Worm (Caenorhabditis elegans) whole organism, L4 larva: ENCODE data around the gene cysl-4.

ENCODE experiments used
- D1046.2 ChIP-seq: fragments of 200-800 bp; sonication (Bioruptor generic); IDR thresholded peaks from 2 replicates; pipeline ENCODE4 v1.3.6; 2022; ENCODE audit warnings: missing genetic modification characterization, missing compliant biosample characterization
- F26F4.8 ChIP-seq: fragments of 200-800 bp; sonication (Bioruptor generic); conservative IDR thresholded peaks from 2 replicates; pipeline ENCODE4 v1.3.6; 2022; ENCODE audit warnings: missing genetic modification characterization, missing compliant biosample characterization
- F37D6.2 ChIP-seq: sonication (generic microtip); optimal IDR thresholded peaks from 2 replicates; lab custom pipeline; 2016; ENCODE audit warnings: mild to moderate bottlenecking, missing genetic modification characterization, missing compliant biosample characterization
- F44E2.7 ChIP-seq: fragments of 200-800 bp; sonication (Bioruptor generic); IDR thresholded peaks from 2 replicates; pipeline ENCODE4 v2.1.2; 2022; ENCODE audit warnings: missing genetic modification characterization, missing compliant biosample characterization
- Y75B8A.6 ChIP-seq: fragments of 200-800 bp; sonication (Bioruptor generic); IDR thresholded peaks from 2 replicates; pipeline ENCODE4 v1.3.6; 2022; ENCODE audit warnings: missing genetic modification reagents, missing genetic modification characterization, missing compliant biosample characterization
- aha-1 ChIP-seq: fragments of 150-350 bp; peaks from one replicate; lab custom pipeline; 2014; ENCODE audit warnings: missing biosample characterization, missing genetic modification characterization
- aly-2 ChIP-seq: sonication (generic microtip); optimal IDR thresholded peaks from 2 replicates; lab custom pipeline; 2018; ENCODE audit warnings: missing biosample characterization, missing genetic modification characterization
- ceh-44 ChIP-seq: fragments of 200-800 bp; sonication (Bioruptor generic); IDR thresholded peaks from 2 replicates; pipeline ENCODE4 v1.3.6; 2022; ENCODE audit warnings: missing genetic modification reagents, missing genetic modification characterization, missing compliant biosample characterization
- ceh-62 ChIP-seq: sonication (generic microtip); optimal IDR thresholded peaks from 2 replicates; lab custom pipeline; 2017; ENCODE audit warnings: missing biosample characterization, missing genetic modification characterization
- ces-1 ChIP-seq: fragments of 150-350 bp; sonication (generic microtip); optimal IDR thresholded peaks from 4 replicates; lab custom pipeline; 2014; ENCODE audit warnings: missing biosample characterization, missing genetic modification reagents, missing genetic modification characterization
- daf-12 ChIP-seq: fragments of 150-350 bp; optimal IDR thresholded peaks from 2 replicates; lab custom pipeline; 2014; ENCODE audit warnings: missing biosample characterization, missing genetic modification reagents, missing genetic modification characterization
- daf-19 ChIP-seq: fragments of 200-800 bp; sonication (Bioruptor generic); conservative IDR thresholded peaks from 2 replicates; pipeline ENCODE4 v1.3.6; 2022; ENCODE audit warnings: missing genetic modification characterization, missing compliant biosample characterization
- dmd-9 ChIP-seq: fragments of 200-800 bp; sonication (Bioruptor generic); IDR thresholded peaks from 2 replicates; pipeline ENCODE4 v1.3.6; 2022; ENCODE audit warnings: missing genetic modification reagents, missing genetic modification characterization, missing compliant biosample characterization
- egl-27 ChIP-seq: sonication (generic microtip); optimal IDR thresholded peaks from 3 replicates; lab custom pipeline; 2017; ENCODE audit warnings: missing biosample characterization, missing genetic modification reagents, missing genetic modification characterization
- hmg-1.1 ChIP-seq: fragments of 200-800 bp; sonication (Bioruptor generic); IDR thresholded peaks from 2 replicates; pipeline ENCODE4 v1.3.6; 2022; ENCODE audit warnings: missing genetic modification reagents, missing genetic modification characterization, missing compliant biosample characterization
- lin-13 ChIP-seq: fragments of 150-350 bp; optimal IDR thresholded peaks from 2 replicates; lab custom pipeline; 2014; ENCODE audit warnings: missing biosample characterization, missing genetic modification reagents, missing genetic modification characterization
- madf-9 ChIP-seq: fragments of 200-800 bp; sonication (Bioruptor generic); conservative IDR thresholded peaks from 2 replicates; pipeline ENCODE4 v1.3.6; 2022; ENCODE audit warnings: missing genetic modification reagents, missing genetic modification characterization, missing compliant biosample characterization
- mxl-2 ChIP-seq: fragments of 200-800 bp; sonication (Bioruptor generic); conservative IDR thresholded peaks from 2 replicates; pipeline ENCODE4 v1.3.6; 2022; ENCODE audit warnings: missing genetic modification reagents, missing genetic modification characterization, missing compliant biosample characterization
- nhr-102 ChIP-seq: sonication (generic microtip); optimal IDR thresholded peaks from 2 replicates; lab custom pipeline; 2016; ENCODE audit warnings: mild to moderate bottlenecking, missing genetic modification characterization, moderate library complexity, missing compliant biosample characterization
- nhr-111 ChIP-seq: fragments of 200-800 bp; sonication (Bioruptor generic); optimal IDR thresholded peaks from 2 replicates; lab custom pipeline; 2018; ENCODE audit warnings: mild to moderate bottlenecking, missing genetic modification characterization, missing compliant biosample characterization
- nhr-237 ChIP-seq: sonication (generic microtip); optimal IDR thresholded peaks from 2 replicates; lab custom pipeline; 2017; ENCODE audit warnings: missing biosample characterization, missing genetic modification characterization
- nhr-25 ChIP-seq: sonication (generic microtip); optimal IDR thresholded peaks from 2 replicates; lab custom pipeline; 2017; ENCODE audit warnings: missing genetic modification characterization, mild to moderate bottlenecking, missing compliant biosample characterization, antibody characterized with exemption, moderate library complexity, borderline replicate concordance; ENCODE audit not compliant: insufficient read depth
- nhr-6 ChIP-seq: fragments of 150-350 bp; optimal IDR thresholded peaks from 2 replicates; lab custom pipeline; 2014; ENCODE audit warnings: missing biosample characterization, missing genetic modification characterization
- nhr-77 ChIP-seq: fragments of 150-350 bp; optimal IDR thresholded peaks from 2 replicates; lab custom pipeline; 2014; ENCODE audit warnings: missing biosample characterization, missing genetic modification characterization
- pha-4 ChIP-seq, 2 experiments: fragments of 150-350 bp in 1 of 2; fragments of 200-800 bp in 1 of 2; sonication (Bioruptor generic) in 1 of 2; IDR thresholded peaks in 1 of 2; optimal IDR thresholded peaks in 1 of 2; 2 replicates each; pipeline versions ENCODE4 v1.3.6 to Lab custom; 2014 to 2022; ENCODE audit warnings: missing genetic modification characterization in 2 of 2, missing genetic modification reagents in 2 of 2, missing biosample characterization in 1 of 2, missing compliant biosample characterization in 1 of 2
- sdz-12 ChIP-seq: fragments of 200-800 bp; sonication (Bioruptor generic); optimal IDR thresholded peaks from 2 replicates; lab custom pipeline; 2018; ENCODE audit warnings: mild to moderate bottlenecking, missing genetic modification characterization, missing compliant biosample characterization
- spr-3 ChIP-seq: fragments of 200-800 bp; sonication (Bioruptor generic); optimal IDR thresholded peaks from 2 replicates; lab custom pipeline; 2018; ENCODE audit warnings: mild to moderate bottlenecking, missing genetic modification characterization, missing compliant biosample characterization
- tra-1 ChIP-seq: fragments of 200-800 bp; sonication (Bioruptor generic); IDR thresholded peaks from 2 replicates; pipeline ENCODE4 v1.3.6; 2022; ENCODE audit warnings: missing genetic modification reagents, missing genetic modification characterization, missing compliant biosample characterization
- unc-130 ChIP-seq: sonication (generic microtip); optimal IDR thresholded peaks from 2 replicates; lab custom pipeline; 2016; ENCODE audit warnings: missing genetic modification reagents, missing genetic modification characterization, missing compliant biosample characterization
- unc-39 ChIP-seq: sonication (generic microtip); optimal IDR thresholded peaks from 2 replicates; lab custom pipeline; 2017; ENCODE audit warnings: missing biosample characterization, missing genetic modification characterization
- unc-62 ChIP-seq, 3 experiments: fragments of 150-350 bp in 1 of 3; sonication (generic microtip); optimal IDR thresholded peaks in 2 of 3; peaks in 1 of 3; 1 replicate in 1 of 3; 2 replicates in 2 of 3; lab custom pipeline; 2014 to 2017; ENCODE audit warnings: missing biosample characterization in 3 of 3, missing genetic modification characterization in 3 of 3, missing genetic modification reagents in 3 of 3, missing genotype in 1 of 3
- vab-7 ChIP-seq: fragments of 200-800 bp; sonication (Bioruptor generic); IDR thresholded peaks from 2 replicates; pipeline ENCODE4 v1.3.6; 2022; ENCODE audit warnings: missing genetic modification reagents, missing genetic modification characterization, missing compliant biosample characterization
- zag-1 ChIP-seq: fragments of 150-350 bp; optimal IDR thresholded peaks from 2 replicates; lab custom pipeline; 2014; ENCODE audit warnings: missing biosample characterization, missing genetic modification characterization
- zfp-3 ChIP-seq: fragments of 200-800 bp; sonication (Bioruptor generic); conservative IDR thresholded peaks from 2 replicates; pipeline ENCODE4 v1.3.6; 2022; ENCODE audit warnings: missing genetic modification reagents, missing genetic modification characterization, missing compliant biosample characterization

cysl-4 gene

DNA sequence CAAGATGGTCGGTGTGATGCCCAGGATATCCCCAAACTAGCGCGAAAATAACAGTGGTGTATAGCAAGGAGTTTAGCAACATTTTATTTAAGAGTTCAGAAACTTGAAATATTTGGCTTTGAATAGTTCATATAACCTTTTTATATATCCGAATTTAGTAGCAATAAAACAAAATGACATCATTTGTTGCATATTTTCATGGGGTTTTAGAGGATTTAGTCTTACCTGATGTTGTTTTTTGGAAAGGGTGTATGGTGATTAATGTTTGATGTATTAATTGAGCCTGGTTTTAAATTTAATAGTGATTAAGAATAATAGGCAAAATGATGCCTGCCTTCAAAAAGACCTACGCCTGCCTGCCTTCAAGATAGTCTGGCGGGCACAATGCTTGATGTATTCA lies 11.7 kb downstream of the cysl-4 start, which contains the start of gene F59A7.2:
TSS of gene F59A7.2 (minus strand) at position 101 of the 400 bp plus-strand sequence.
- peak; percentile 16 for TF ChIP-seq aha-1 (tag; lab: Kevin White, UChicago)
- TF ChIP-seq ces-1 (GFP tag; lab: Kevin White, UChicago) = no peak

DNA sequence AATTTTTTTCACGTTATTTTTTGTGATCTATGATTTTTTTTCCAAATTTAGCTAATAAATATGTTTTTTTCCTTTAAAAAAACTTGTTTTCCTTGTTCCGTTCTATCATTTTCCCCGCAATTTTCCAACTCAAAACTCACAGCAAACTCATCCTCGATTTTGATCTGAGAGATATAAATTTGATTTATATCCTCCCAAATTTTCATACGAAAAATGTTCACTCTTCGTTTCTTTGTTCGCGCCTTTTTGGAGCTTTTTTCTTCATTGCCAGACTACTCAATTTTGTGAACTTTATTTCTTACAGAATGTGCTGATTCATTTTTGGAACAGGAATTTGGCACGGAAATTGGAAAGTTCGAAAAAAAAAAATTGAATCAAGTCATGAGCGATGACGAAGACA lies 13.9 kb downstream of the cysl-4 start, which contains the start of gene F59A7.14:
TSS of gene F59A7.14 (plus strand) at position 301 of the 400 bp plus-strand sequence.
- no peak for TF ChIP-seq F37D6.2
- no peak for TF ChIP-seq madf-9 (GFP tag; lab: Robert Waterston, UW)
- TF ChIP-seq spr-3 = no peak
- TF ChIP-seq nhr-6 (tag; lab: Kevin White, UChicago) = no peak

DNA sequence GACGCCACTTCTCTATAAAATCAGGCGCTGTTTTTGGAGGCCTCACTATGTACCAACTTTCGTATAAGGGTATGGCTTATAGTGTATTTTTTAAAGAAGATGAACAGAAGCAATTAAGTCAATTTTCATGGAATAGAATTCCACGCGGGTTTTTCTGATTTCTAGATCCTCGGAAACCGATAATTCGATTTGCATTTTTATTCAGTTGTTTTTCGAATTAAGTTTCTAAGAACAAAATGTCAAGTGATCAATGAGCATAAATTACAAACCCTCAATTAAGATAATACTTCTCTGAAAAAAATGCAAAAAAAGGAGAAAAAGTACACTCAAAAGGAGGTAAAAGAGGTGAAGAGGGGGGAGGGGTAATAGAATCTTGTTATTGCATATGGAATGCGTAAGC lies 16.5 kb downstream of the cysl-4 start:
- TF ChIP-seq daf-12 (tag; lab: Kevin White, UChicago) (no peak), zag-1 (tag; lab: Kevin White, UChicago) (no peak), daf-19 (GFP tag; lab: Robert Waterston, UW) (no peak), Y75B8A.6 (GFP tag; lab: Robert Waterston, UW) (no peak), nhr-77 (no peak), ceh-62 (tag; lab: Kevin White, UChicago) (no peak), unc-130 (GFP tag; lab: Kevin White, UChicago) (no peak), egl-27 (no peak), vab-7 (no peak), dmd-9 (GFP tag; lab: Robert Waterston, UW) (no peak), F37D6.2 (no peak)
- TF ChIP-seq, all 104 proteins: peak for 0

DNA sequence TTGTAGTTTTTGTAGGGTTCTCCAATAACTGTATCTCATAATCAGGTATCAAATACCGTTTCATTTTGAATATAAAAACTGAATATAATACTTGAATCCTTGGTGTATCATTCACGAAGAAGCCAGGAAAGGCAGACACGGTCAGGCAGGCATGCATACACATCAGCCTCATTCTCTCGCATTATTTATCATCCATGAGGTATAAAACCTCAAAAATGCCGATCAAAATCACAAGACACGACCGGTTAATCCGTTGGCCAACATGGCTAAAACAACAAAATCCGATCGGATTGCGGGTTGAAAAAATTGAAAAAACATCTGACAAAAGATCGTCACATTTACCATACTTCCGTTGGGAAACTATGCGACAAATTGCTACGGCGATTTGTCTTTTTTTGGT lies 17.6 kb downstream of the cysl-4 start, which contains the start of gene F59A7.5:
TSS of gene F59A7.5 (plus strand) at position 301 of the 400 bp plus-strand sequence.
- TF ChIP-seq sdz-12 (GFP tag; lab: Kevin White, UChicago) (no peak), unc-62 (GFP tag; optimal IDR thresholded peaks at IDR 0.05 in 1 of 2; lab: Kevin White, UChicago) (peak in 1 of 2 experiments; percentile 13), unc-62 (tag; optimal IDR thresholded peaks at IDR 0.05; lab: Kevin White, UChicago) (no peak), nhr-25 (tag; lab: Kevin White, UChicago) (no peak), ceh-44 (GFP tag; lab: Robert Waterston, UW) (no peak), nhr-237 (tag; lab: Kevin White, UChicago) (no peak), ces-1 (GFP tag; lab: Kevin White, UChicago) (no peak), zfp-3 (GFP tag; lab: Robert Waterston, UW) (no peak), pha-4 (GFP tag; IDR thresholded peaks at IDR 0.05; lab: Robert Waterston, UW) (no peak), pha-4 (tag; optimal IDR thresholded peaks at IDR 0.05; lab: Kevin White, UChicago) (no peak), nhr-102 (tag; lab: Kevin White, UChicago) (no peak)

DNA sequence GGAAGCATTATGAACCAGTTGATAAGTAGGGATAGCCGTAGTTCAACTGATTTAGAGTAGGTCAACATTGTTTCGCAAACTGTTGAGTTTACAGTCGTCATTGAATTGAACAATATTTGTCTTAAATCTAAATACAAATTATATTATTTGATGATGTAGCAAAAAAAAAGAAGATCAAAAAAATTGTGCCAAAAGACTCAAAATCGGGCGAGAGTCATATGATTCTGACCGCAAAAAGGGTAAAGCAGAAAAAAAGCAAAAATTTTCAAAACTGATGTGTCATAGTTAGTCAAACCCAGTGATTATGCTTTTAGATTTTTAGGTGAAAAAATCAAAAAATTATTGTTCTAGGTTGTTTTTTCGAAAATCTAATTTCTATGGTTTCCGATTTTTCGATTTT lies 23.0 kb downstream of the cysl-4 start, which contains the start of gene srab-13:
TSS of gene srab-13 (minus strand) at position 101 of the 400 bp plus-strand sequence.
- TF ChIP-seq aly-2 (no peak), D1046.2 (GFP tag; lab: Robert Waterston, UW) (no peak), lin-13 (GFP tag; lab: Kevin White, UChicago) (no peak), unc-62 (GFP tag; optimal IDR thresholded peaks at IDR 0.05 in 1 of 2; lab: Kevin White, UChicago) (no peak), unc-62 (tag; optimal IDR thresholded peaks at IDR 0.05; lab: Kevin White, UChicago) (no peak), F26F4.8 (GFP tag; lab: Robert Waterston, UW) (no peak), nhr-111 (GFP tag; lab: Kevin White, UChicago) (no peak), mxl-2 (GFP tag; lab: Robert Waterston, UW) (no peak), zag-1 (tag; lab: Kevin White, UChicago) (no peak), unc-39 (tag; lab: Kevin White, UChicago) (no peak), tra-1 (no peak), F44E2.7 (GFP tag; lab: Robert Waterston, UW) (no peak), ceh-44 (GFP tag; lab: Robert Waterston, UW) (no peak), hmg-1.1 (GFP tag; lab: Robert Waterston, UW) (no peak)
- TF ChIP-seq, all 104 proteins: peak for 0
